Worm (Caenorhabditis elegans) whole organism, L3 larva: ENCODE results near the gene mlp-1.
A peak's percentile ranks its signal among the peaks of the same experiment; 100 is the strongest.

Source experiments
- ZK546.5 ChIP-seq: sonication (generic microtip); optimal IDR thresholded peaks from 2 replicates; lab custom pipeline; 2017; ENCODE audit warnings: missing biosample characterization, missing genetic modification characterization
- ceh-9 ChIP-seq: sonication (generic microtip); optimal IDR thresholded peaks from 2 replicates; lab custom pipeline; 2018; ENCODE audit warnings: missing biosample characterization, missing genetic modification characterization
- daf-12 ChIP-seq: fragments of 150-350 bp; optimal IDR thresholded peaks from 2 replicates; lab custom pipeline; 2014; ENCODE audit warnings: missing biosample characterization, missing genetic modification reagents, missing genetic modification characterization
- egl-27 ChIP-seq: sonication (generic microtip); optimal IDR thresholded peaks from 4 replicates; lab custom pipeline; 2017; ENCODE audit warnings: missing biosample characterization, missing genetic modification reagents, missing genetic modification characterization
- elt-1 ChIP-seq: fragments of 150-350 bp; optimal IDR thresholded peaks from 2 replicates; lab custom pipeline; 2014; ENCODE audit warnings: missing biosample characterization, missing genetic modification characterization
- elt-2 ChIP-seq: sonication (generic microtip); optimal IDR thresholded peaks from 2 replicates; lab custom pipeline; 2016; ENCODE audit warnings: missing genetic modification reagents, mild to moderate bottlenecking, missing genetic modification characterization, missing compliant biosample characterization
- elt-3 ChIP-seq, 3 experiments: fragments of 150-350 bp in 1 of 3; sonication (generic microtip) in 2 of 3; optimal IDR thresholded peaks; 2 replicates in 2 of 3; 4 replicates in 1 of 3; lab custom pipeline; 2014 to 2017; ENCODE audit warnings: missing biosample characterization in 3 of 3, missing genetic modification characterization in 3 of 3
- eor-1 ChIP-seq, 2 experiments: fragments of 150-350 bp; optimal IDR thresholded peaks; 2 replicates each; lab custom pipeline; 2014 to 2018; ENCODE audit warnings: missing biosample characterization in 2 of 2, missing genetic modification characterization in 2 of 2
- fkh-10 ChIP-seq: sonication (generic microtip); optimal IDR thresholded peaks from 2 replicates; lab custom pipeline; 2017; ENCODE audit warnings: missing biosample characterization, missing genetic modification reagents, missing genetic modification characterization
- fkh-2 ChIP-seq: fragments of 150-350 bp; optimal IDR thresholded peaks from 2 replicates; lab custom pipeline; 2014; ENCODE audit warnings: missing biosample characterization, missing genetic modification reagents, missing genetic modification characterization
- fos-1 ChIP-seq: fragments of 150-350 bp; optimal IDR thresholded peaks from 2 replicates; lab custom pipeline; 2014; ENCODE audit warnings: missing biosample characterization, missing genetic modification characterization
- jun-1 ChIP-seq: fragments of 150-350 bp; optimal IDR thresholded peaks from 2 replicates; lab custom pipeline; 2014; ENCODE audit warnings: missing biosample characterization, missing genetic modification reagents, missing genetic modification characterization
- lin-39 ChIP-seq: fragments of 150-350 bp; optimal IDR thresholded peaks from 2 replicates; lab custom pipeline; 2018; ENCODE audit warnings: missing biosample characterization, missing genetic modification reagents, missing genetic modification characterization
- lsy-12 ChIP-seq: sonication (generic microtip); optimal IDR thresholded peaks from 2 replicates; lab custom pipeline; 2016; ENCODE audit warnings: mild to moderate bottlenecking, missing genetic modification characterization, missing compliant biosample characterization
- mdl-1 ChIP-seq: fragments of 150-350 bp; optimal IDR thresholded peaks from 2 replicates; lab custom pipeline; 2014; ENCODE audit warnings: missing biosample characterization, missing genetic modification characterization
- mml-1 ChIP-seq: fragments of 150-350 bp; sonication (generic microtip); optimal IDR thresholded peaks from 3 replicates; lab custom pipeline; 2014; ENCODE audit warnings: missing biosample characterization, missing genetic modification characterization
- nfya-1 ChIP-seq: sonication (generic microtip); optimal IDR thresholded peaks from 2 replicates; lab custom pipeline; 2017; ENCODE audit warnings: missing genetic modification characterization, mild to moderate bottlenecking, missing compliant biosample characterization, antibody characterized with exemption, moderate library complexity; ENCODE audit not compliant: insufficient read depth
- nhr-11 ChIP-seq: fragments of 150-350 bp; optimal IDR thresholded peaks from 2 replicates; lab custom pipeline; 2014; ENCODE audit warnings: missing biosample characterization, missing genetic modification characterization
- nhr-23 ChIP-seq: fragments of 150-350 bp; optimal IDR thresholded peaks from 2 replicates; lab custom pipeline; 2014; ENCODE audit warnings: missing biosample characterization, missing genetic modification reagents, missing genetic modification characterization
- nhr-237 ChIP-seq: fragments of 150-350 bp; optimal IDR thresholded peaks from 2 replicates; lab custom pipeline; 2014; ENCODE audit warnings: missing biosample characterization, missing genetic modification characterization
- nhr-25 ChIP-seq: sonication (generic microtip); optimal IDR thresholded peaks from 2 replicates; lab custom pipeline; 2017; ENCODE audit warnings: missing biosample characterization, missing genetic modification characterization
- nhr-28 ChIP-seq: fragments of 150-350 bp; optimal IDR thresholded peaks from 2 replicates; lab custom pipeline; 2014; ENCODE audit warnings: missing biosample characterization, missing genetic modification characterization
- nhr-43 ChIP-seq: sonication (generic microtip); optimal IDR thresholded peaks from 2 replicates; lab custom pipeline; 2016; ENCODE audit warnings: mild to moderate bottlenecking, missing genetic modification characterization, missing compliant biosample characterization; ENCODE audit not compliant: poor library complexity, severe bottlenecking
- nhr-67 ChIP-seq: fragments of 150-350 bp; optimal IDR thresholded peaks from 2 replicates; lab custom pipeline; 2014; ENCODE audit warnings: missing biosample characterization, missing genetic modification characterization
- pha-4 ChIP-seq: fragments of 150-350 bp; optimal IDR thresholded peaks from 2 replicates; lab custom pipeline; 2014; ENCODE audit warnings: missing biosample characterization, missing genetic modification reagents, missing genetic modification characterization
- pqm-1 ChIP-seq: fragments of 150-350 bp; optimal IDR thresholded peaks from 2 replicates; lab custom pipeline; 2017; ENCODE audit warnings: missing biosample characterization, missing genetic modification characterization, inconsistent platforms
- sea-2 ChIP-seq: fragments of 150-350 bp; sonication (generic microtip); optimal IDR thresholded peaks from 4 replicates; lab custom pipeline; 2014; ENCODE audit warnings: missing biosample characterization, missing genetic modification reagents, missing genetic modification characterization
- skn-1 ChIP-seq: fragments of 150-350 bp; optimal IDR thresholded peaks from 2 replicates; lab custom pipeline; 2014; ENCODE audit warnings: missing biosample characterization, missing genetic modification characterization
- snpc-4 ChIP-seq: fragments of 150-350 bp; optimal IDR thresholded peaks from 2 replicates; lab custom pipeline; 2014; ENCODE audit warnings: missing biosample characterization, missing genetic modification characterization
- tbx-2 ChIP-seq: sonication (generic microtip); optimal IDR thresholded peaks from 2 replicates; lab custom pipeline; 2016; ENCODE audit warnings: mild to moderate bottlenecking, missing genetic modification characterization, missing compliant biosample characterization
- unc-39 ChIP-seq: sonication (generic microtip); optimal IDR thresholded peaks from 4 replicates; lab custom pipeline; 2017; ENCODE audit warnings: missing biosample characterization, missing genetic modification characterization
- unc-62 ChIP-seq: fragments of 150-350 bp; sonication (generic microtip); optimal IDR thresholded peaks from 4 replicates; lab custom pipeline; 2014; ENCODE audit warnings: missing biosample characterization, missing genetic modification reagents, missing genetic modification characterization
- zag-1 ChIP-seq: fragments of 150-350 bp; optimal IDR thresholded peaks from 2 replicates; lab custom pipeline; 2014; ENCODE audit warnings: missing biosample characterization, missing genetic modification characterization
- ztf-4 ChIP-seq: fragments of 150-350 bp; optimal IDR thresholded peaks from 2 replicates; lab custom pipeline; 2014; ENCODE audit warnings: missing biosample characterization, missing genetic modification characterization

Gene mlp-1

ce11 chrIII:5998640-5999039 lies 23.8 kb upstream of the mlp-1 start:
- TF ChIP-seq zag-1 (tag; lab: Kevin White, UChicago) (no peak), nhr-25 (tag; lab: Kevin White, UChicago) (no peak), eor-1 (tag; optimal IDR thresholded peaks at IDR 0.05; lab: Kevin White, UChicago) (no peak), fkh-2 (tag; lab: Kevin White, UChicago) (no peak), fos-1 (tag; lab: Kevin White, UChicago) (no peak), nhr-67 (tag; lab: Kevin White, UChicago) (no peak), elt-3 (tag; optimal IDR thresholded peaks at IDR 0.05; lab: Kevin White, UChicago) (no peak), mdl-1 (tag; lab: Kevin White, UChicago) (no peak)

- TF ChIP-seq lin-39 (no peak), nhr-28 (tag; lab: Kevin White, UChicago) (no peak), ceh-9 (no peak), nhr-43 (no peak), egl-27 (tag; lab: Kevin White, UChicago) (no peak), nhr-67 (tag; lab: Kevin White, UChicago) (no peak), daf-12 (tag; lab: Kevin White, UChicago) (no peak), skn-1 (tag; lab: Kevin White, UChicago) (no peak), elt-1 (no peak), snpc-4 (tag; lab: Kevin White, UChicago) (no peak), unc-39 (tag; lab: Kevin White, UChicago) (no peak), pqm-1 (no peak), fkh-10 (no peak), fkh-2 (tag; lab: Kevin White, UChicago) (no peak), pha-4 (tag; lab: Kevin White, UChicago) (no peak), ZK546.5 (tag; lab: Kevin White, UChicago) (no peak)
- TF ChIP-seq, all 47 proteins: peak for 0
Measured at ce11 chrIII:5992913-5993312, 18.1 kb upstream of the mlp-1 start, which contains the start of gene T04C9.1. Gene T04C9.1 (plus strand): TSS chrIII:5993213.

DNA sequence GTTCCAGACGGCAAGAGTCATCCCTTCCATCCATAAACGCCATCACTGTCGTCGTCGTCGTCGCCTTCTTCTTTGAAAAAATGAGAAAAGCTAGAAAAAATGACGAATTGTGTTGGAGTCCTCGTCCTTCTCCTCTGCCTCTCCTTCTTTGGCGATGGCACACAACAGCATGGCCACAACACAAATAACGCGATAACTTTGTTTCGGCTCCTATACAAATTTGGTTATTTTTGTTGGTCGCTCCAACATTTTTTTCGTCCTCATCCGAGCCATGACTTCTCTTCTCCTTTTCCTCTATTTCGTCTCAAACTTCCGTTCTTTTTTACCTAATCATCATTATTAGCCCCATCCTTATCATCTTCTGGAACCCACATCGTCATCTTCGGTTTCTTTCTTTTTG lies 17.2 kb upstream of the mlp-1 start:
- peak; percentile 22 for TF ChIP-seq fkh-10
- no peak for TF ChIP-seq mml-1 (tag; lab: Kevin White, UChicago)

ce11 chrIII:5991142-5991930 lies 16.5 kb upstream of the mlp-1 start, which contains the start of gene T04C9.2:
Gene T04C9.2 (plus strand): TSS chrIII:5991880.
- TF ChIP-seq unc-62: peak; percentile 65
- no peak for TF ChIP-seq tbx-2 (tag; lab: Kevin White, UChicago)
- peak; percentile 29 for TF ChIP-seq pqm-1
- no peak for TF ChIP-seq lsy-12 (tag; lab: Kevin White, UChicago)
- peak; percentile 31 for TF ChIP-seq fkh-10
- no peak for TF ChIP-seq nhr-23 (tag; lab: Kevin White, UChicago)
- TF ChIP-seq nfya-1: peak; percentile 23
- peak; percentile 80 for TF ChIP-seq elt-1
- TF ChIP-seq sea-2: no peak
- no peak for TF ChIP-seq unc-39 (tag; lab: Kevin White, UChicago)
- no peak for TF ChIP-seq jun-1 (tag; lab: Kevin White, UChicago)
- no peak for TF ChIP-seq eor-1 (tag; optimal IDR thresholded peaks at IDR 0.05; lab: Kevin White, UChicago)
- peak; percentile 85 for TF ChIP-seq lin-39
- no peak for TF ChIP-seq nhr-237 (tag; lab: Kevin White, UChicago)
- peak; percentile 23 for TF ChIP-seq elt-2 (tag; lab: Kevin White, UChicago)

ce11 chrIII:5990090-5990489 lies 15.2 kb upstream of the mlp-1 start:
- TF ChIP-seq fos-1 (tag; lab: Kevin White, UChicago) (no peak), egl-27 (tag; lab: Kevin White, UChicago) (no peak), fkh-10 (no peak), pha-4 (tag; lab: Kevin White, UChicago) (peak; percentile 38), skn-1 (tag; lab: Kevin White, UChicago) (no peak), zag-1 (tag; lab: Kevin White, UChicago) (no peak), nhr-237 (tag; lab: Kevin White, UChicago) (no peak), ztf-4 (tag; lab: Kevin White, UChicago) (no peak), nfya-1 (peak; percentile 21), nhr-11 (tag; lab: Kevin White, UChicago) (no peak), jun-1 (tag; lab: Kevin White, UChicago) (no peak)
